Worm (Caenorhabditis elegans) whole organism, late embryonic: ENCODE data around the gene nrx-1.

ENCODE experiments used
- C08G9.2 ChIP-seq: sonication (generic microtip); optimal IDR thresholded peaks from 2 replicates; lab custom pipeline; 2016; ENCODE audit warnings: mild to moderate bottlenecking, missing genetic modification characterization, moderate library complexity, missing compliant biosample characterization
- F13H6.1 ChIP-seq: sonication (generic microtip); optimal IDR thresholded peaks from 2 replicates; lab custom pipeline; 2016; ENCODE audit warnings: missing genetic modification characterization, missing compliant biosample characterization
- K09A11.1 ChIP-seq: sonication (generic microtip); optimal IDR thresholded peaks from 2 replicates; lab custom pipeline; 2017; ENCODE audit warnings: antibody characterized with exemption, mild to moderate bottlenecking, missing genetic modification characterization, missing compliant biosample characterization; ENCODE audit not compliant: insufficient read depth
- ama-1 ChIP-seq: fragments of 150-350 bp; optimal IDR thresholded peaks from 2 replicates; lab custom pipeline; 2014
- ceh-14 ChIP-seq: sonication (generic microtip); optimal IDR thresholded peaks from 2 replicates; lab custom pipeline; 2016; ENCODE audit warnings: missing genotype, missing genetic modification characterization, missing compliant biosample characterization
- ceh-18 ChIP-seq: sonication (generic microtip); optimal IDR thresholded peaks from 2 replicates; lab custom pipeline; 2016; ENCODE audit warnings: missing genetic modification characterization, missing compliant biosample characterization
- ceh-19 ChIP-seq: fragments of 200-800 bp; sonication (Bioruptor generic); optimal IDR thresholded peaks from 2 replicates; lab custom pipeline; 2018; ENCODE audit warnings: mild to moderate bottlenecking, missing genetic modification characterization, missing compliant biosample characterization
- ceh-2 ChIP-seq: sonication (generic microtip); optimal IDR thresholded peaks from 2 replicates; lab custom pipeline; 2016; ENCODE audit warnings: missing genotype, missing genetic modification characterization, missing compliant biosample characterization
- ceh-22 ChIP-seq: sonication (generic microtip); optimal IDR thresholded peaks from 2 replicates; lab custom pipeline; 2017; ENCODE audit warnings: missing biosample characterization, missing genetic modification characterization
- ceh-24 ChIP-seq: sonication (generic microtip); optimal IDR thresholded peaks from 2 replicates; lab custom pipeline; 2016; ENCODE audit warnings: mild to moderate bottlenecking, missing genetic modification characterization, missing compliant biosample characterization
- ceh-30 ChIP-seq: fragments of 150-350 bp; optimal IDR thresholded peaks from 2 replicates; lab custom pipeline; 2014; ENCODE audit warnings: missing biosample characterization, missing genetic modification characterization
- ceh-31 ChIP-seq: sonication (generic microtip); optimal IDR thresholded peaks from 2 replicates; lab custom pipeline; 2016; ENCODE audit warnings: missing genetic modification characterization, missing compliant biosample characterization
- ceh-45 ChIP-seq: fragments of 200-800 bp; sonication (Bioruptor generic); IDR thresholded peaks from 2 replicates; pipeline ENCODE4 v1.3.6; 2022; ENCODE audit warnings: missing genetic modification reagents, missing genetic modification characterization, missing compliant biosample characterization
- ceh-48 ChIP-seq: sonication (generic microtip); optimal IDR thresholded peaks from 2 replicates; lab custom pipeline; 2016; ENCODE audit warnings: missing genetic modification characterization, inconsistent platforms, missing compliant biosample characterization
- ceh-9 ChIP-seq: sonication (generic microtip); optimal IDR thresholded peaks from 2 replicates; lab custom pipeline; 2016; ENCODE audit warnings: mild to moderate bottlenecking, missing genetic modification characterization, inconsistent platforms, missing compliant biosample characterization
- dve-1 ChIP-seq: sonication (generic microtip); optimal IDR thresholded peaks from 2 replicates; lab custom pipeline; 2017; ENCODE audit warnings: antibody characterized with exemption, mild to moderate bottlenecking, missing genetic modification characterization, missing compliant biosample characterization
- elt-2 ChIP-seq: sonication (generic microtip); optimal IDR thresholded peaks from 2 replicates; lab custom pipeline; 2016; ENCODE audit warnings: missing genetic modification reagents, missing genetic modification characterization, missing compliant biosample characterization
- fkh-10 ChIP-seq: fragments of 150-350 bp; optimal IDR thresholded peaks from 2 replicates; lab custom pipeline; 2014; ENCODE audit warnings: missing biosample characterization, missing genetic modification reagents, missing genetic modification characterization
- fkh-6 ChIP-seq: sonication (generic microtip); optimal IDR thresholded peaks from 2 replicates; lab custom pipeline; 2016; ENCODE audit warnings: missing genetic modification characterization, missing compliant biosample characterization
- lim-6 ChIP-seq: sonication (generic microtip); optimal IDR thresholded peaks from 2 replicates; lab custom pipeline; 2016; ENCODE audit warnings: missing genetic modification characterization, missing compliant biosample characterization
- lin-11 ChIP-seq: fragments of 200-800 bp; sonication (Bioruptor generic); optimal IDR thresholded peaks from 2 replicates; lab custom pipeline; 2018; ENCODE audit warnings: mild to moderate bottlenecking, missing genetic modification characterization, missing compliant biosample characterization
- madf-2 ChIP-seq: sonication (generic microtip); optimal IDR thresholded peaks from 2 replicates; lab custom pipeline; 2017; ENCODE audit warnings: missing genetic modification characterization, missing compliant biosample characterization
- nhr-11 ChIP-seq: fragments of 150-350 bp; optimal IDR thresholded peaks from 2 replicates; lab custom pipeline; 2014; ENCODE audit warnings: missing biosample characterization, missing genetic modification characterization
- nhr-232 ChIP-seq: sonication (generic microtip); optimal IDR thresholded peaks from 2 replicates; lab custom pipeline; 2016; ENCODE audit warnings: missing genetic modification characterization, missing compliant biosample characterization
- npax-4 ChIP-seq: sonication (generic microtip); optimal IDR thresholded peaks from 2 replicates; lab custom pipeline; 2016; ENCODE audit warnings: missing genetic modification characterization, missing compliant biosample characterization
- pax-1 ChIP-seq: fragments of 150-350 bp; optimal IDR thresholded peaks from 2 replicates; lab custom pipeline; 2014; ENCODE audit warnings: missing biosample characterization, missing genetic modification characterization
- pqm-1 ChIP-seq: sonication (generic microtip); optimal IDR thresholded peaks from 2 replicates; lab custom pipeline; 2016; ENCODE audit warnings: missing genetic modification characterization, missing compliant biosample characterization
- pros-1 ChIP-seq: fragments of 150-350 bp; optimal IDR thresholded peaks from 2 replicates; lab custom pipeline; 2014; ENCODE audit warnings: missing biosample characterization, missing genetic modification reagents, missing genetic modification characterization
- rnt-1 ChIP-seq: sonication (generic microtip); optimal IDR thresholded peaks from 2 replicates; lab custom pipeline; 2016; ENCODE audit warnings: missing genetic modification characterization, missing compliant biosample characterization
- sdc-2 ChIP-seq: sonication (generic microtip); optimal IDR thresholded peaks from 2 replicates; lab custom pipeline; 2016; ENCODE audit warnings: missing genotype, missing genetic modification characterization, missing compliant biosample characterization
- syd-9 ChIP-seq: sonication (generic microtip); optimal IDR thresholded peaks from 2 replicates; lab custom pipeline; 2016; ENCODE audit warnings: mild to moderate bottlenecking, missing genetic modification characterization, moderate library complexity, missing compliant biosample characterization
- ttx-3 ChIP-seq: sonication (generic microtip); optimal IDR thresholded peaks from 2 replicates; lab custom pipeline; 2016; ENCODE audit warnings: missing genetic modification reagents, missing genetic modification characterization, missing compliant biosample characterization
- unc-42 ChIP-seq: sonication (generic microtip); optimal IDR thresholded peaks from 2 replicates; lab custom pipeline; 2016; ENCODE audit warnings: missing genotype, missing genetic modification characterization, missing compliant biosample characterization
- unc-55 ChIP-seq: sonication (generic microtip); optimal IDR thresholded peaks from 2 replicates; lab custom pipeline; 2017; ENCODE audit warnings: missing biosample characterization, missing genetic modification reagents, missing genetic modification characterization
- unc-86 ChIP-seq: sonication (generic microtip); optimal IDR thresholded peaks from 2 replicates; lab custom pipeline; 2016; ENCODE audit warnings: missing genetic modification characterization, missing compliant biosample characterization
- zip-5 ChIP-seq: sonication (generic microtip); optimal IDR thresholded peaks from 2 replicates; lab custom pipeline; 2016; ENCODE audit warnings: missing genetic modification characterization, missing compliant biosample characterization
- ztf-16 ChIP-seq: sonication (generic microtip); optimal IDR thresholded peaks from 2 replicates; lab custom pipeline; 2017; ENCODE audit warnings: missing genetic modification characterization, missing compliant biosample characterization

nrx-1 gene

ce11 chrV:10807862-10808327 is 16.9 kb upstream of the nrx-1 start, which contains the start of gene plrg-1 (continued):
- TF ChIP-seq unc-42 (peak; percentile 71), ceh-2 (peak; percentile 88), ceh-22 (tag; lab: Kevin White, UChicago) (peak; percentile 71), unc-55 (GFP tag; lab: Kevin White, UChicago) (peak; percentile 11), ceh-48 (tag; lab: Kevin White, UChicago) (peak; percentile 58), lin-11 (tag; lab: Kevin White, UChicago) (peak; percentile 79), ceh-18 (peak; percentile 86), ceh-24 (tag; lab: Kevin White, UChicago) (no peak), ama-1 (no peak), pros-1 (tag; lab: Kevin White, UChicago) (peak; percentile 17), unc-86 (peak; percentile 85), pax-1 (tag; lab: Kevin White, UChicago) (peak; percentile 49), ceh-9 (tag; lab: Kevin White, UChicago) (no peak), rnt-1 (tag; lab: Kevin White, UChicago) (peak; percentile 90), ceh-19 (GFP tag; lab: Kevin White, UChicago) (peak; percentile 93), C08G9.2 (peak; percentile 79), nhr-11 (no peak)

- TF ChIP-seq zip-5 (tag; lab: Kevin White, UChicago), result no peak
- TF ChIP-seq ceh-22 (tag; lab: Kevin White, UChicago), result no peak
- no peak for TF ChIP-seq F13H6.1 (tag; lab: Kevin White, UChicago)
- TF ChIP-seq syd-9 (tag; lab: Kevin White, UChicago), result no peak
- TF ChIP-seq dve-1 (tag; lab: Kevin White, UChicago), result no peak
- TF ChIP-seq lim-6 (tag; lab: Kevin White, UChicago), result no peak
- TF ChIP-seq ceh-2, result no peak
- TF ChIP-seq ttx-3 (tag; lab: Kevin White, UChicago), result no peak
- no peak for TF ChIP-seq fkh-10
- TF ChIP-seq ceh-48 (tag; lab: Kevin White, UChicago), result no peak
- TF ChIP-seq, all 69 proteins: peak for 0
Observed at ce11 chrV:10811763-10812162, 13.0 kb upstream of the nrx-1 start, which contains the start of gene C29A12.22. TSS of gene C29A12.22 (plus strand) at chrV:10812063.

ce11 chrV:10813425-10814156 is 11.2 kb upstream of the nrx-1 start, which contains the start of the genes C29A12.1 and lig-1:
TSS of gene C29A12.1 (minus strand) at chrV:10813487.
TSS of gene lig-1 (plus strand) at chrV:10814106.
- TF ChIP-seq ceh-45 (GFP tag; lab: Robert Waterston, UW) (no peak), sdc-2 (no peak), ama-1 (no peak), elt-2 (tag; lab: Kevin White, UChicago) (no peak), ceh-31 (peak; percentile 16), madf-2 (tag; lab: Kevin White, UChicago) (no peak)

ce11 chrV:10814333-10814732 is 10.5 kb upstream of the nrx-1 start:
- TF ChIP-seq ceh-24 (tag; lab: Kevin White, UChicago) (no peak), ceh-14 (no peak), lim-6 (tag; lab: Kevin White, UChicago) (no peak), npax-4 (tag; lab: Kevin White, UChicago) (no peak), syd-9 (tag; lab: Kevin White, UChicago) (no peak), pqm-1 (tag; lab: Kevin White, UChicago) (no peak), ceh-30 (tag; lab: Kevin White, UChicago) (no peak), unc-42 (no peak), ceh-45 (GFP tag; lab: Robert Waterston, UW) (no peak), ceh-2 (no peak), sdc-2 (no peak), nhr-232 (tag; lab: Kevin White, UChicago) (no peak), fkh-6 (tag; lab: Kevin White, UChicago) (no peak), K09A11.1 (tag; lab: Kevin White, UChicago) (no peak), ztf-16 (no peak)
- TF ChIP-seq, all 69 proteins: peak for 0
